Fruit fly (Drosophila melanogaster): ENCODE data around the gene CG13937.

CG13937 gene

dm6 chr3L:1886125-1886544 is 3.3 kb upstream of the CG13937 start (continued):
- TF ChIP-seq bcd (GFP tag; optimal IDR thresholded peaks at IDR 0.05) (peak; percentile 72), CG10654 (GFP tag; optimal IDR thresholded peaks at IDR 0.05) (peak; percentile 80), CG2116 (GFP tag; optimal IDR thresholded peaks at IDR 0.05) (peak; percentile 23), Asciz (GFP tag; optimal IDR thresholded peaks at IDR 0.05) (peak; percentile 85), Dip3 (GFP tag; optimal IDR thresholded peaks at IDR 0.05) (peak; percentile 32), Ptx1 (GFP tag; IDR thresholded peaks at IDR 0.05) (peak; percentile 81), dan (GFP tag; IDR thresholded peaks at IDR 0.05) (peak; percentile 78), slbo (GFP tag; IDR thresholded peaks at IDR 0.05) (peak; percentile 64; the same call in 1 of the 2 replicates), CG4820 (GFP tag; optimal IDR thresholded peaks at IDR 0.05) (peak; percentile 88), CG8944 (GFP tag; optimal IDR thresholded peaks at IDR 0.05) (peak; percentile 74), CG4360 (GFP tag; IDR thresholded peaks at IDR 0.05) (peak; percentile 90), CG16813 (GFP tag; IDR thresholded peaks at IDR 0.05; ENCODE audit: partially characterized antibody) (no peak), CG11456 (GFP tag; IDR thresholded peaks at IDR 0.05) (peak; percentile 71), Eip74EF (GFP tag; optimal IDR thresholded peaks at IDR 0.05) (peak in 1 of 2 experiments; percentile 66), CG17385 (GFP tag; optimal IDR thresholded peaks at IDR 0.05) (peak; percentile 74), run (tag; optimal IDR thresholded peaks at IDR 0.05) (peak; percentile 24), Sox102F (GFP tag; optimal IDR thresholded peaks at IDR 0.05) (peak; percentile 91), pan (optimal IDR thresholded peaks at IDR 0.05) (no peak), pan (GFP tag; optimal IDR thresholded peaks at IDR 0.05 in 1 of 2, IDR thresholded peaks at IDR 0.05 in 1 of 2) (peak in 1 of 2 experiments; percentile 82), jing (GFP tag; optimal IDR thresholded peaks at IDR 0.05) (peak; percentile 88), gfzf (GFP tag; optimal IDR thresholded peaks at IDR 0.05) (no peak), bowl (GFP tag; IDR thresholded peaks at IDR 0.05) (peak; percentile 68; the same call in 1 of the 2 replicates), CG7372 (GFP tag; IDR thresholded peaks at IDR 0.05) (peak; percentile 73), lbe (GFP tag; optimal IDR thresholded peaks at IDR 0.05) (peak; percentile 93), Stat92E (GFP tag; optimal IDR thresholded peaks at IDR 0.05) (no peak), HmgZ (tag; optimal IDR thresholded peaks at IDR 0.05) (peak; percentile 39), mam (GFP tag; optimal IDR thresholded peaks at IDR 0.05) (peak; percentile 39), CG6254 (GFP tag; optimal IDR thresholded peaks at IDR 0.05) (peak; percentile 80), CG31388 (GFP tag; optimal IDR thresholded peaks at IDR 0.05) (peak; percentile 71), Nf-YA (GFP tag; IDR thresholded peaks at IDR 0.05) (peak; percentile 76), Antp (GFP tag; optimal IDR thresholded peaks at IDR 0.05) (peak; percentile 75), kni (GFP tag; optimal IDR thresholded peaks at IDR 0.05) (no peak), CG11696 (GFP tag; IDR thresholded peaks at IDR 0.05) (peak; percentile 73), B-H2 (GFP tag; optimal IDR thresholded peaks at IDR 0.05) (no peak), caup (GFP tag; optimal IDR thresholded peaks at IDR 0.05; ENCODE audit: severe bottlenecking) (peak; percentile 40), CG10979 (tag; optimal IDR thresholded peaks at IDR 0.05) (peak; percentile 91), corto (GFP tag; optimal IDR thresholded peaks at IDR 0.05) (peak; percentile 82), esg (GFP tag; conservative IDR thresholded peaks at IDR 0.05) (peak; percentile 82), CG6813 (GFP tag; optimal IDR thresholded peaks at IDR 0.05) (peak; percentile 77), unc-4 (GFP tag; IDR thresholded peaks at IDR 0.05; ENCODE audit: partially characterized antibody) (no peak), ato (GFP tag; IDR thresholded peaks at IDR 0.05; ENCODE audit: partially characterized antibody) (no peak), CG14965 (GFP tag; optimal IDR thresholded peaks at IDR 0.05; ENCODE audit: borderline replicate concordance) (no peak), CG33213 (GFP tag; optimal IDR thresholded peaks at IDR 0.05) (peak; percentile 78), trh (GFP tag; optimal IDR thresholded peaks at IDR 0.05) (peak; percentile 74), CG15011 (GFP tag; optimal IDR thresholded peaks at IDR 0.05) (peak; percentile 40), rib (GFP tag; IDR thresholded peaks at IDR 0.05) (peak; percentile 26; the same call in 1 of the 2 replicates), CoRest (tag; optimal IDR thresholded peaks at IDR 0.05) (peak; percentile 79), CG13775 (GFP tag; optimal IDR thresholded peaks at IDR 0.05) (peak; percentile 78), insv (GFP tag; optimal IDR thresholded peaks at IDR 0.05) (no peak)

Data from whole organism, embryonic.